Worm (Caenorhabditis elegans): Measurements from ENCODE around the gene F01D4.8.

DNA sequence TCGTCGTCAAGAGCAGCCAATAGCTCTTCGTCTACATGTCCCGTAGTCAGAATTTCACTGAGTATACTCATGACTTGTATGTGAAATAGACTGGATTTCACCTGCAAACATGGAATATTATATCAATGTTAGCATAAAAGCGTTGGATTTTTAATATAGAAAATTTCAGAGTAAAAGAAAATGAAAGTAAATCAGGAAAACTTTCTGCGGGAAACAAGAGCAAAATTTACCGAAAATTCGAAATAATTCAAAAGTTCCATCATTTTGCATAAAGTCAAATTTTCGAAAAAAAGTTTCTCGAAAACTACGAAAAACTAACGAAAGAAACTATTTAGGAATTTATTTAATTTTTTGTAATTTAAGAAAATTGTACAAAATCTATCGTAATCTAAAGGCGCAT, 35.1 kb downstream of the F01D4.8 start, which contains the start of gene F13B12.6:
- TF ChIP-seq ztf-23 (GFP tag; IDR thresholded peaks at IDR 0.05) (no peak), T22C8.4 (GFP tag; IDR thresholded peaks at IDR 0.05) (no peak), ztf-29 (GFP tag; IDR thresholded peaks at IDR 0.05) (no peak), ref-1 (GFP tag; conservative IDR thresholded peaks at IDR 0.05) (no peak)

Data from whole organism, midembryonic.